Fruit fly (Drosophila melanogaster) whole organism, wandering third instar larva: ENCODE data around the gene CG4297.

ENCODE experiments used
- Abd-B ChIP-seq: fragments of >200 bp; optimal IDR thresholded peaks from 2 replicates; lab custom pipeline; 2017; ENCODE audit warnings: missing biosample characterization, missing genetic modification characterization
- CG32264 ChIP-seq: fragments of 200-800 bp; sonication (Bioruptor generic); optimal IDR thresholded peaks from 2 replicates; lab custom pipeline; 2016; ENCODE audit warnings: missing biosample characterization, missing genetic modification characterization
- CG9705 ChIP-seq: fragments of 200-800 bp; sonication (Bioruptor generic); optimal IDR thresholded peaks from 2 replicates; lab custom pipeline; 2018; ENCODE audit warnings: missing biosample characterization, mild to moderate bottlenecking, missing genetic modification characterization
- CrebA ChIP-seq: fragments of 200-800 bp; sonication (Bioruptor generic); optimal IDR thresholded peaks from 2 replicates; lab custom pipeline; 2016; ENCODE audit warnings: missing biosample characterization, mild to moderate bottlenecking, missing genetic modification characterization, borderline replicate concordance
- Dfd ChIP-seq: fragments of >200 bp; optimal IDR thresholded peaks from 2 replicates; lab custom pipeline; 2017; ENCODE audit warnings: missing biosample characterization, missing genetic modification characterization
- Dif ChIP-seq: fragments of 200-275, 200-300 bp; sonication (Bioruptor generic); optimal IDR thresholded peaks from 2 replicates; lab custom pipeline; 2018; ENCODE audit warnings: missing biosample characterization, missing genetic modification characterization; ENCODE audit not compliant: partially characterized antibody
- GATAd ChIP-seq: sonication (Bioruptor generic); optimal IDR thresholded peaks from 2 replicates; lab custom pipeline; 2016; ENCODE audit warnings: missing biosample characterization, missing genetic modification characterization
- HLH106 ChIP-seq: fragments of 200-800 bp; optimal IDR thresholded peaks from 3 replicates; lab custom pipeline; 2019; ENCODE audit warnings: missing biosample characterization, mild to moderate bottlenecking, missing genetic modification characterization, moderate library complexity
- Hnf4 ChIP-seq: fragments of 200-800 bp; sonication (Bioruptor generic); optimal IDR thresholded peaks from 2 replicates; lab custom pipeline; 2016; ENCODE audit warnings: missing biosample characterization, mild to moderate bottlenecking, missing genetic modification characterization
- Hr78 ChIP-seq: fragments of >200 bp; optimal IDR thresholded peaks from 2 replicates; lab custom pipeline; 2017; ENCODE audit warnings: missing biosample characterization, missing genetic modification characterization
- Hr83 ChIP-seq: fragments of 200-300 bp; sonication (Bioruptor generic); optimal IDR thresholded peaks from 2 replicates; lab custom pipeline; 2016; ENCODE audit warnings: missing biosample characterization, mild to moderate bottlenecking, missing genetic modification characterization, moderate library complexity; ENCODE audit not compliant: poor library complexity, severe bottlenecking
- Jra ChIP-seq: sonication (Bioruptor generic); optimal IDR thresholded peaks from 2 replicates; lab custom pipeline; 2016; ENCODE audit warnings: missing biosample characterization, missing genetic modification characterization
- Mio ChIP-seq: sonication (Bioruptor generic); optimal IDR thresholded peaks from 2 replicates; lab custom pipeline; 2016; ENCODE audit warnings: missing biosample characterization, missing genetic modification characterization
- Myc ChIP-seq: fragments of >200 bp; optimal IDR thresholded peaks from 2 replicates; lab custom pipeline; 2017
- N ChIP-seq: fragments of >200 bp; optimal IDR thresholded peaks from 2 replicates; lab custom pipeline; 2018; ENCODE audit warnings: missing biosample characterization, missing external identifiers, missing genetic modification characterization
- OdsH ChIP-seq: fragments of 200-800 bp; sonication (Bioruptor generic); optimal IDR thresholded peaks from 2 replicates; lab custom pipeline; 2016; ENCODE audit warnings: missing biosample characterization, mild to moderate bottlenecking, missing genetic modification characterization
- Rel ChIP-seq, 2 experiments: fragments of 200-800 bp; sonication (Bioruptor generic) in 1 of 2; optimal IDR thresholded peaks; 2 replicates in 1 of 2; 3 replicates in 1 of 2; lab custom pipeline; 2016 to 2019; ENCODE audit warnings: mild to moderate bottlenecking in 2 of 2, missing biosample characterization in 2 of 2, missing genetic modification characterization in 2 of 2, moderate library complexity in 1 of 2
- Sp1 ChIP-seq: fragments of 200-800 bp; sonication (Bioruptor generic); optimal IDR thresholded peaks from 3 replicates; lab custom pipeline; 2019; ENCODE audit warnings: missing biosample characterization, mild to moderate bottlenecking, missing genetic modification characterization, moderate library complexity
- Vsx2 ChIP-seq: fragments of 200-300, 225-300 bp; sonication (Bioruptor generic); optimal IDR thresholded peaks from 2 replicates; lab custom pipeline; 2018; ENCODE audit warnings: missing biosample characterization, missing genetic modification characterization; ENCODE audit not compliant: partially characterized antibody
- br ChIP-seq: fragments of 200-800 bp; sonication (Bioruptor generic); optimal IDR thresholded peaks from 2 replicates; lab custom pipeline; 2016; ENCODE audit warnings: missing biosample characterization, missing genetic modification characterization
- brk ChIP-seq: fragments of 200-800 bp; sonication (Bioruptor generic); optimal IDR thresholded peaks from 2 replicates; lab custom pipeline; 2016; ENCODE audit warnings: missing biosample characterization, mild to moderate bottlenecking, missing genetic modification characterization
- dl ChIP-seq, 2 experiments: fragments of 175-275, 200-275 bp in 1 of 2; fragments of 200-275 bp in 1 of 2; sonication (Bioruptor generic); optimal IDR thresholded peaks; lab custom pipeline; 2018; ENCODE audit warnings: mild to moderate bottlenecking in 2 of 2, missing biosample characterization in 2 of 2, missing genetic modification characterization in 2 of 2, moderate library complexity in 2 of 2; ENCODE audit not compliant: partially characterized antibody in 2 of 2, insufficient read depth in 1 of 2
- dmrt93B ChIP-seq: fragments of 200-800 bp; sonication (Bioruptor generic); optimal IDR thresholded peaks from 2 replicates; lab custom pipeline; 2018; ENCODE audit warnings: missing biosample characterization, mild to moderate bottlenecking, missing genetic modification characterization
- dsf ChIP-seq: sonication (Bioruptor generic); optimal IDR thresholded peaks from 2 replicates; lab custom pipeline; 2016; ENCODE audit warnings: missing biosample characterization, missing genetic modification characterization, borderline replicate concordance
- ey ChIP-seq: fragments of 200-800 bp; sonication (Bioruptor generic); optimal IDR thresholded peaks from 2 replicates; lab custom pipeline; 2016; ENCODE audit warnings: missing biosample characterization, missing genetic modification characterization
- foxo ChIP-seq, 2 experiments: fragments of 200-800 bp; sonication (Bioruptor generic); optimal IDR thresholded peaks; 2 replicates in 1 of 2; 3 replicates in 1 of 2; lab custom pipeline; 2016 to 2017; ENCODE audit warnings: missing biosample characterization in 2 of 2, missing genetic modification characterization in 2 of 2
- fru ChIP-seq: fragments of 200-800 bp; sonication (Bioruptor generic); optimal IDR thresholded peaks from 3 replicates; lab custom pipeline; 2016; ENCODE audit warnings: missing biosample characterization, mild to moderate bottlenecking, missing genetic modification characterization
- h ChIP-seq: fragments of 200-800 bp; sonication (Bioruptor generic); optimal IDR thresholded peaks from 3 replicates; lab custom pipeline; 2016; ENCODE audit warnings: missing biosample characterization, mild to moderate bottlenecking, missing genetic modification characterization
- jim ChIP-seq: fragments of 175-275, 200-325 bp; sonication (Bioruptor generic); optimal IDR thresholded peaks from 2 replicates; lab custom pipeline; 2016; ENCODE audit warnings: missing biosample characterization, mild to moderate bottlenecking, missing genetic modification characterization
- lola ChIP-seq: fragments of >200 bp; optimal IDR thresholded peaks from 2 replicates; lab custom pipeline; 2017; ENCODE audit warnings: missing biosample characterization, missing genetic modification characterization
- pan ChIP-seq: fragments of >200 bp; optimal IDR thresholded peaks from 2 replicates; lab custom pipeline; 2017
- psq ChIP-seq: fragments of 200-800 bp; sonication (Bioruptor generic); optimal IDR thresholded peaks from 3 replicates; lab custom pipeline; 2017; ENCODE audit warnings: missing biosample characterization, mild to moderate bottlenecking, missing genetic modification characterization, moderate library complexity
- rgr ChIP-seq: fragments of 200-800 bp; sonication (Bioruptor generic); optimal IDR thresholded peaks from 3 replicates; lab custom pipeline; 2016; ENCODE audit warnings: missing biosample characterization, mild to moderate bottlenecking, missing genetic modification characterization
- sage ChIP-seq: fragments of 200-800 bp; sonication (Bioruptor generic); optimal IDR thresholded peaks from 2 replicates; lab custom pipeline; 2016; ENCODE audit warnings: missing biosample characterization, mild to moderate bottlenecking, missing genetic modification characterization
- tai ChIP-seq: sonication (Bioruptor generic); optimal IDR thresholded peaks from 2 replicates; lab custom pipeline; 2016; ENCODE audit warnings: missing biosample characterization, missing genetic modification characterization
- usp ChIP-seq: fragments of >200 bp; optimal IDR thresholded peaks from 2 replicates; lab custom pipeline; 2017; ENCODE audit warnings: missing biosample characterization, missing genetic modification characterization
- woc ChIP-seq: sonication (Bioruptor generic); optimal IDR thresholded peaks from 2 replicates; lab custom pipeline; 2016; ENCODE audit warnings: missing biosample characterization, mild to moderate bottlenecking, missing genetic modification characterization

Gene CG4297

DNA sequence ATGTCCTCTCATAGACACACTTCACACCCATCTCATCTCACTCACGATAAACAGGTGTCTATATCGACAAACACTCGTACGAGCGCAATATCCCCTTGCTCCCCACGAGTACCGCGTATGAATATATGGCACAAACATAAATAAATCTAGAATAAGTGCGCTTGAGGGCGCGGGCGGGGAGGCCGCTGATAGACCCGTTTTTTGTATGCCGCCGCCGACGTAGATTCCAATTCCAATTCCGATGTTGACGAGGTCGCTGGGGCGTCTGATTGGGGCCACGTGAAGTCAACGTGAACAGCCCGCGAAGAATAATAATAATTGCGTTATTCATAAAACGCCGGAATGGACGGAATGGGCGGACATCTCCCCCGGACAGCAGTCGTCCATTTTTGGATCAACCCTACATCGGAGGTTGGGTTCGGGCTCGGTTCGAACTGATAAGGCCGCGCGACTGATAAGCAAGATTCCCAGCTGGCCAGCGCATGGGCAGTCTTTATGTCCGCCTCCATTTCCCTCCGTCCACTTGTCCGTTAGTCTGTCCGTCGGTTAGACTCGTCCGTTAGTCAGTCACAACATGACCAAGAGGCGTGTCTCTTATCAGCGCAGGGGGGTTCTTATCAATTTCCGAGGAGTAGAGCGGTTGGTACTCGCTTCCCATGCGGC is 12.4 kb upstream of the CG4297 start (continued):
- TF ChIP-seq pan (lab: Kevin White, UChicago): no peak
- no peak for TF ChIP-seq Jra (GFP tag; lab: Kevin White, UChicago)
- TF ChIP-seq h (GFP tag; lab: Kevin White, UChicago): peak; percentile 61
- no peak for TF ChIP-seq woc (GFP tag; lab: Kevin White, UChicago)
- no peak for TF ChIP-seq jim (GFP tag; lab: Kevin White, UChicago)
- no peak for TF ChIP-seq sage (GFP tag; lab: Kevin White, UChicago)
- TF ChIP-seq CG32264 (GFP tag; lab: Kevin White, UChicago): no peak
- no peak for TF ChIP-seq fru (GFP tag; lab: Kevin White, UChicago)

DNA sequence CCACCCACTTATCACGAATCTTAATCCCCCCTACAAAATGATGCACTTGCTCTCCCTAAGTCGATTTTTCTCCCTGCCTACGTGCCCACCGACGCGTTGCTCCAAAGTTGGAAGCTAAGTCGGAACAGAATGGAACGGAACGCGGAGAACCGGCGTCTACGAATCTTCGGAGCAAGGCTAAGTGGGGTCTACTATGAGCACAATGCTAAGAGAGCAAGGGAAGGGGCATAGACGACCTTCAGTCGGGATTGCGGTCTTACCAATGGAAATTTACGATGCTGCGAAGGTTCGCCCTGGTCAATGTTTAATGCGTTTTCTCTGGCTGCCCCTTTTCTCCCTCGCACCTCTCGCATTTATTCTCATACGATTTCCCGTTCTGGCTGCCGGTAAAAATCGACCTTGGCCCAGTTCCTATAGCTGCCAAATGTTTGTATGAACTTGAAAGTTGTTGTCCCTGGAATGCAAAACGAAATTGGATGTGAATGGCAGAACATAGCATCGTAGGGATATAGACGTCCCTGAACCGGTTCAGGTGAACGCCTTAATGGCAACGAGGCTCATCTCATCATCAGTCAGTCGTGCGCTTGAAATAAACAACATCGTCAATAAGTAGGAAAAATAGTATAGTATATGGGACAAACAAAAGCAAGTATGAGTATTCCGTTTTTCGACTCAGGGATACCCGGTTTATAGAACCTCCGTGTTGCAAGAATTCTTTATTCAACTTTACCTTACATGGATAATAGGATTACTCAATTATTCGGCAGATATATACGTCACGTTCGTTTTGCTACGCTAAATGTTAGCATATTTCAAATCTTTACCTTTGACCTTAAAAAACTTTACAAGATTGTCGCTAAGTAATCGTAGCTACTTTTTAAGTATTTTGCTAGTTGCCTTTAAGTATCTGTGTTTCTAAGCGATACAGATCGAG is 11.6 kb upstream of the CG4297 start:
- peak in 1 of 2 experiments; percentile 25 for TF ChIP-seq foxo (GFP tag; optimal IDR thresholded peaks at IDR 0.05; lab: Kevin White, UChicago)
- TF ChIP-seq dsf: no peak
- TF ChIP-seq fru (GFP tag; lab: Kevin White, UChicago): peak; percentile 16
- no peak for TF ChIP-seq Sp1 (GFP tag; lab: Kevin White, UChicago)
- no peak for TF ChIP-seq jim (GFP tag; lab: Kevin White, UChicago)
- TF ChIP-seq Jra (GFP tag; lab: Kevin White, UChicago): no peak

DNA sequence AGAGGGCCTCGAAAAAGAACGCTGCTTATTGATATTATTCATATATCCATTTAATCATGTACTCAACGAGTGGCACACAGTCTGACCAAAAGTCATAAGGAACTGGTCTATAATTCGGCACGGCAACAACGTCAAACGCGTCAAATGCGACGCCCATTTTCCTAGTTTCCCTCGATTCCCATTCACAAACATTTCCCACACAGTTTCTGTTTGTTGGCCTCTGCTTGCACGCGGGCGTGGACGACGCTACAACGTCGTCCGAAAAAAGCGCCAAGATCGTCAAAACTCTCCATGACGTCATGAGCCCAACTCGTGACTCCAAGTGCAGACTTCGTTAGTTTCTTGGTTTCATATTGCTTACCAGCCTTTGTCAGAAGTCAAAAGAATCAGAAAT is 10.4 kb upstream of the CG4297 start:
- TF ChIP-seq pan (lab: Kevin White, UChicago) (no peak), rgr (GFP tag; lab: Kevin White, UChicago) (no peak), sage (GFP tag; lab: Kevin White, UChicago) (no peak), N (GFP tag; lab: Kevin White, UChicago) (no peak), tai (GFP tag; lab: Kevin White, UChicago) (no peak), Hr83 (GFP tag; lab: Kevin White, UChicago) (no peak), Vsx2 (GFP tag; lab: Kevin White, UChicago) (no peak), psq (GFP tag; lab: Kevin White, UChicago) (no peak), h (GFP tag; lab: Kevin White, UChicago) (no peak), brk (no peak)

DNA sequence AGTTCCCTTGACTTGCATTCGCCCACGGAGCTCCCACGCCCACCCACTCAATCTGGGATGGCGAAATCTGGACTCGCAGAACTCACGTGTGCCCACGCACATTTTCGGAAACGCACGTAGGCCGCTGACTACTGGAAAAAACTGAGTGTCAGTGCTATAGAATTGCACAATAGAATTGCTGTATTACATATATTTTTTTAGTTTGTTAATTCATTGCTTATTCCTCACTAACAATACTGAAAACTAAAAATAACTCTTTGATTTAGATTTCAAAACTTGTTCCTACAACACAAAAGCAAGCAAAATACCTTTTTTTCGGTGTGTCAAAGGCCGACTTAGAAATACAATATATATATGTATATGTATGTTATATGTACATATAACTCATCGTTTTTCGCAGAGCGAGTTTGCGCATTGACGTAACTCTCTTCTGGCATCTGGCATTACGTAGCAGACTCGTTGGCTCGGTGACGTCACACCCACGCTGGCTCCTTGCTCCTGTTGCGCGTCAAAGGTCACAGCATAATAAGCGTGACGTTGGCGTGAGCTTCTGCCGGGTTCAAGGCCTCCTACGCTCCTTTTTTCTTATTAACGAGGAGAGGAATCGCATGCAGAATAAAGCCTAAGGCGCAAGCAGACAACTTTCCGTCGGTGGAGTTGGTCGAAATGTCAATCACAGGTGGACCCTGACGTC is 9.9 kb upstream of the CG4297 start:
- TF ChIP-seq h (GFP tag; lab: Kevin White, UChicago) (peak; percentile 46), tai (GFP tag; lab: Kevin White, UChicago) (no peak), Abd-B (no peak), N (GFP tag; lab: Kevin White, UChicago) (no peak), Mio (GFP tag; lab: Kevin White, UChicago) (no peak), dmrt93B (GFP tag; lab: Kevin White, UChicago) (no peak), sage (GFP tag; lab: Kevin White, UChicago) (no peak), Dfd (no peak), CrebA (GFP tag; lab: Kevin White, UChicago) (no peak), rgr (GFP tag; lab: Kevin White, UChicago) (peak; percentile 66), br (GFP tag; lab: Kevin White, UChicago) (no peak), Sp1 (GFP tag; lab: Kevin White, UChicago) (peak; percentile 4), fru (GFP tag; lab: Kevin White, UChicago) (peak; percentile 24), HLH106 (tag; lab: Kevin White, UChicago) (peak; percentile 37), GATAd (GFP tag; lab: Kevin White, UChicago) (no peak), Vsx2 (GFP tag; lab: Kevin White, UChicago) (no peak), Hr78 (GFP tag; lab: Kevin White, UChicago) (no peak), usp (GFP tag; lab: Kevin White, UChicago) (no peak), brk (no peak), OdsH (peak; percentile 22), Myc (no peak), Dif (GFP tag; lab: Kevin White, UChicago) (no peak), Rel (GFP tag; optimal IDR thresholded peaks at IDR 0.05; lab: Kevin White, UChicago) (no peak), Rel (tag; optimal IDR thresholded peaks at IDR 0.05; lab: Kevin White, UChicago) (no peak), dsf (no peak), CG9705 (GFP tag; lab: Kevin White, UChicago) (no peak), dl (GFP tag; optimal IDR thresholded peaks at IDR 0.05; lab: Kevin White, UChicago; ENCODE audit: insufficient read depth in 1 of 2, partially characterized antibody in 2 of 2) (no peak), woc (GFP tag; lab: Kevin White, UChicago) (no peak), ey (peak; percentile 52), lola (GFP tag; lab: Kevin White, UChicago) (no peak), jim (GFP tag; lab: Kevin White, UChicago) (no peak), Hnf4 (GFP tag; lab: Kevin White, UChicago) (no peak), Hr83 (GFP tag; lab: Kevin White, UChicago) (no peak)
